Worm (Caenorhabditis elegans): ENCODE results near the gene sri-45.

Gene sri-45

ce11 chrII:650321-651005 lies 11.1 kb downstream of the sri-45 start, which contains the start of the genes K07E8.7 and frpr-14:
Gene K07E8.7, minus strand, starts transcription at chrII:650367.
Gene frpr-14, plus strand, starts transcription at chrII:650955.
- TF ChIP-seq F23B12.7 (tag; optimal IDR thresholded peaks at IDR 0.05; ENCODE audit: insufficient read depth) (peak; percentile 33), mxl-1 (tag; optimal IDR thresholded peaks at IDR 0.05) (no peak), dox-1 (GFP tag; IDR thresholded peaks at IDR 0.05) (no peak), egl-18 (GFP tag; IDR thresholded peaks at IDR 0.05) (no peak), F55B11.4 (tag; optimal IDR thresholded peaks at IDR 0.05; ENCODE audit: borderline replicate concordance, insufficient read depth) (no peak), ztf-18 (tag; optimal IDR thresholded peaks at IDR 0.05) (peak; percentile 92), F33H1.4 (GFP tag; IDR thresholded peaks at IDR 0.05) (no peak), F57A8.1 (GFP tag; optimal IDR thresholded peaks at IDR 0.05) (no peak), unc-130 (GFP tag; optimal IDR thresholded peaks at IDR 0.05) (no peak), F10E7.11 (tag; optimal IDR thresholded peaks at IDR 0.05) (no peak), mcd-1 (GFP tag; IDR thresholded peaks at IDR 0.05) (peak; percentile 54; the same call in 1 of the 2 replicates), hmg-1.2 (GFP tag; IDR thresholded peaks at IDR 0.05) (0 out of 2 replicates have a peak, but pooled peaks have one; percentile 18), snpc-1.3 (tag; optimal IDR thresholded peaks at IDR 0.05; ENCODE audit: insufficient read depth) (no peak), lsl-1 (GFP tag; optimal IDR thresholded peaks at IDR 0.05) (peak; percentile 4), D2030.7 (GFP tag; IDR thresholded peaks at IDR 0.05) (no peak), ekl-4 (GFP tag; IDR thresholded peaks at IDR 0.05) (no peak)

ce11 chrII:643733-644132 lies 17.9 kb downstream of the sri-45 start:
- no peak for TF ChIP-seq B0019.2 (GFP tag; conservative IDR thresholded peaks at IDR 0.05)
- no peak for TF ChIP-seq sptf-2 (GFP tag; optimal IDR thresholded peaks at IDR 0.05)
- TF ChIP-seq F23B12.7 (tag; optimal IDR thresholded peaks at IDR 0.05; ENCODE audit: insufficient read depth) = no peak
- TF ChIP-seq F52B5.7 (tag; optimal IDR thresholded peaks at IDR 0.05) = no peak
- TF ChIP-seq snpc-1.1 (tag; optimal IDR thresholded peaks at IDR 0.05; ENCODE audit: insufficient read depth) = no peak
- no peak for TF ChIP-seq attf-3 (GFP tag; conservative IDR thresholded peaks at IDR 0.05)
- no peak for TF ChIP-seq nhr-179 (tag; optimal IDR thresholded peaks at IDR 0.05)
- no peak for TF ChIP-seq snpc-1.3 (tag; optimal IDR thresholded peaks at IDR 0.05; ENCODE audit: insufficient read depth)
- TF ChIP-seq die-1 (tag; optimal IDR thresholded peaks at IDR 0.05) = no peak
- no peak for TF ChIP-seq Y53F4B.3 (GFP tag; IDR thresholded peaks at IDR 0.05)
- no peak for TF ChIP-seq nfya-1 (tag; optimal IDR thresholded peaks at IDR 0.05; ENCODE audit: borderline replicate concordance, insufficient read depth)
- TF ChIP-seq Y67H2A.10 (GFP tag; conservative IDR thresholded peaks at IDR 0.05) = no peak
- no peak for TF ChIP-seq egl-44 (GFP tag; IDR thresholded peaks at IDR 0.05)

ce11 chrII:639467-639866 lies 22.1 kb downstream of the sri-45 start, which contains the start of gene K07E8.6:
Gene K07E8.6, minus strand, starts transcription at chrII:639567.
- no peak for TF ChIP-seq F57A8.1 (GFP tag; optimal IDR thresholded peaks at IDR 0.05)
- no peak for TF ChIP-seq let-526 (GFP tag; IDR thresholded peaks at IDR 0.05)
- no peak for TF ChIP-seq F39B2.1 (GFP tag; IDR thresholded peaks at IDR 0.05)
- TF ChIP-seq unc-130 (GFP tag; optimal IDR thresholded peaks at IDR 0.05) = no peak
- no peak for TF ChIP-seq F10E7.11 (tag; optimal IDR thresholded peaks at IDR 0.05)
- TF ChIP-seq dox-1 (GFP tag; IDR thresholded peaks at IDR 0.05) = no peak
- no peak for TF ChIP-seq attf-6 (GFP tag; IDR thresholded peaks at IDR 0.05)
- no peak for TF ChIP-seq egl-44 (GFP tag; IDR thresholded peaks at IDR 0.05)
- TF ChIP-seq lin-26 (GFP tag; IDR thresholded peaks at IDR 0.05) = no peak
- no peak for TF ChIP-seq ztf-22 (GFP tag; optimal IDR thresholded peaks at IDR 0.05)
- no peak for TF ChIP-seq him-1 (tag; optimal IDR thresholded peaks at IDR 0.05)
- TF ChIP-seq rcor-1 (GFP tag; IDR thresholded peaks at IDR 0.05) = no peak
- TF ChIP-seq madf-8 (GFP tag; conservative IDR thresholded peaks at IDR 0.05) = no peak
- TF ChIP-seq nfya-1 (tag; optimal IDR thresholded peaks at IDR 0.05; ENCODE audit: borderline replicate concordance, insufficient read depth) = no peak
- no peak for TF ChIP-seq atf-7 (tag; optimal IDR thresholded peaks at IDR 0.05)
- TF ChIP-seq hlh-12 (tag; optimal IDR thresholded peaks at IDR 0.05) = no peak
- TF ChIP-seq ccch-3 (GFP tag; optimal IDR thresholded peaks at IDR 0.05) = no peak
- TF ChIP-seq nhr-27 (tag; optimal IDR thresholded peaks at IDR 0.05) = no peak
- TF ChIP-seq K12H6.12 (tag; optimal IDR thresholded peaks at IDR 0.05) = no peak
- TF ChIP-seq lin-35 (GFP tag; optimal IDR thresholded peaks at IDR 0.05) = no peak
